Fruit fly (Drosophila melanogaster) whole organism, embryonic: ENCODE measurements around the gene kay.

Source experiments
- CG12155 ChIP-seq: fragments of 200-800 bp; sonication (Bioruptor generic); optimal IDR thresholded peaks from 3 replicates; lab custom pipeline; 2016; ENCODE audit warnings: missing biosample characterization, missing genetic modification characterization
- CG13296 ChIP-seq: fragments of 200-800 bp; sonication (Bioruptor generic); optimal IDR thresholded peaks from 3 replicates; lab custom pipeline; 2018; ENCODE audit warnings: missing biosample characterization, mild to moderate bottlenecking, missing genetic modification characterization
- CG13894 ChIP-seq: fragments of 200-800 bp; sonication (Bioruptor generic); optimal IDR thresholded peaks from 3 replicates; lab custom pipeline; 2018; ENCODE audit warnings: missing biosample characterization, mild to moderate bottlenecking, missing genetic modification characterization, moderate library complexity
- CG14667 ChIP-seq: fragments of 200-800 bp; sonication (Bioruptor generic); IDR thresholded peaks from 2 replicates; pipeline ENCODE4 v1.3.6; 2022; ENCODE audit warnings: missing biosample characterization, missing genetic modification characterization
- CG15696 ChIP-seq: fragments of 200-800 bp; sonication (Bioruptor generic); optimal IDR thresholded peaks from 2 replicates; lab custom pipeline; 2019; ENCODE audit warnings: missing biosample characterization, mild to moderate bottlenecking, missing genetic modification characterization, moderate library complexity
- CG3407 ChIP-seq: fragments of 200-800 bp; sonication (Bioruptor generic); optimal IDR thresholded peaks from 2 replicates; lab custom pipeline; 2018; ENCODE audit warnings: missing biosample characterization, mild to moderate bottlenecking, missing genetic modification characterization
- CG34376 ChIP-seq: fragments of 200-800 bp; sonication (Bioruptor generic); optimal IDR thresholded peaks from 2 replicates; lab custom pipeline; 2018; ENCODE audit warnings: missing biosample characterization, mild to moderate bottlenecking, missing genetic modification characterization
- CG34422 ChIP-seq: fragments of 200-800 bp; sonication (Bioruptor generic); IDR thresholded peaks from 3 replicates; pipeline ENCODE4 v1.3.6; 2022; ENCODE audit warnings: missing biosample characterization, missing genetic modification characterization
- CG5180 ChIP-seq: fragments of 200-800 bp; sonication (Bioruptor generic); optimal IDR thresholded peaks from 3 replicates; lab custom pipeline; 2017; ENCODE audit warnings: missing biosample characterization, missing genetic modification characterization, mild to moderate bottlenecking, moderate library complexity, missing genetic modification reagents
- CG6175 ChIP-seq: fragments of 200-800 bp; sonication (Bioruptor generic); IDR thresholded peaks from 3 replicates; pipeline ENCODE4 v1.3.6; 2022; ENCODE audit warnings: missing biosample characterization, missing genetic modification characterization
- CG6791 ChIP-seq: fragments of 200-800 bp; sonication (Bioruptor generic); IDR thresholded peaks from 3 replicates; pipeline ENCODE4 v1.3.6; 2022; ENCODE audit warnings: missing biosample characterization, missing genetic modification characterization; ENCODE audit not compliant: partially characterized antibody
- CG7839 ChIP-seq: fragments of 200-800 bp; sonication (Bioruptor generic); optimal IDR thresholded peaks from 3 replicates; lab custom pipeline; 2018; ENCODE audit warnings: missing biosample characterization, mild to moderate bottlenecking, missing genetic modification characterization, moderate library complexity
- CG9437 ChIP-seq: fragments of 200-800 bp; sonication (Bioruptor generic); optimal IDR thresholded peaks from 2 replicates; lab custom pipeline; 2018; ENCODE audit warnings: missing biosample characterization, mild to moderate bottlenecking, missing genetic modification characterization
- Camta ChIP-seq: fragments of 200-800 bp; sonication (Bioruptor generic); optimal IDR thresholded peaks from 2 replicates; lab custom pipeline; 2016; ENCODE audit warnings: missing biosample characterization, missing genetic modification characterization
- Dp ChIP-seq: fragments of 200-800 bp; sonication (Bioruptor generic); optimal IDR thresholded peaks from 2 replicates; lab custom pipeline; 2018; ENCODE audit warnings: missing biosample characterization, mild to moderate bottlenecking, missing genetic modification characterization, moderate library complexity
- Dref ChIP-seq: fragments of 200-800 bp; sonication (Bioruptor generic); IDR thresholded peaks from 2 replicates; pipeline ENCODE4 v1.3.6; 2022; ENCODE audit warnings: missing biosample characterization, missing genetic modification characterization
- NC2α ChIP-seq: fragments of 200-800 bp; sonication (Bioruptor generic); optimal IDR thresholded peaks from 2 replicates; lab custom pipeline; 2016; ENCODE audit warnings: missing biosample characterization, missing genetic modification characterization
- Opbp ChIP-seq: fragments of 200-800 bp; sonication (Bioruptor generic); IDR thresholded peaks from 3 replicates; pipeline ENCODE4 v1.3.6; 2022; ENCODE audit warnings: missing biosample characterization, missing genetic modification characterization; ENCODE audit not compliant: partially characterized antibody
- Side ChIP-seq: fragments of 200-800 bp; sonication (Bioruptor generic); optimal IDR thresholded peaks from 2 replicates; lab custom pipeline; 2016; ENCODE audit warnings: missing biosample characterization, missing genetic modification characterization
- ato ChIP-seq: fragments of 200-800 bp; sonication (Bioruptor generic); IDR thresholded peaks from 2 replicates; pipeline ENCODE4 v1.3.6; 2022; ENCODE audit warnings: missing biosample characterization, missing genetic modification characterization; ENCODE audit not compliant: partially characterized antibody
- cg ChIP-seq: fragments of 200-800 bp; sonication (Bioruptor generic); optimal IDR thresholded peaks from 3 replicates; lab custom pipeline; 2019; ENCODE audit warnings: missing biosample characterization, mild to moderate bottlenecking, missing genetic modification characterization, moderate library complexity
- crp ChIP-seq, 2 experiments: fragments of 200-800 bp; sonication (Bioruptor generic); optimal IDR thresholded peaks; 2 replicates in 1 of 2; 3 replicates in 1 of 2; lab custom pipeline; 2017; ENCODE audit warnings: missing biosample characterization in 2 of 2, missing genetic modification characterization in 2 of 2, mild to moderate bottlenecking in 1 of 2, moderate library complexity in 1 of 2
- da ChIP-seq: fragments of 200-800 bp; sonication (Bioruptor generic); optimal IDR thresholded peaks from 2 replicates; lab custom pipeline; 2016; ENCODE audit warnings: missing biosample characterization, missing genetic modification characterization
- dan ChIP-seq: fragments of 200-800 bp; sonication (Bioruptor generic); IDR thresholded peaks from 2 replicates; pipeline ENCODE4 v1.3.6; 2022; ENCODE audit warnings: missing biosample characterization, missing genetic modification characterization
- dimm ChIP-seq: fragments of 200-800 bp; sonication (Bioruptor generic); IDR thresholded peaks from 2 replicates; pipeline ENCODE4 v1.3.6; 2022; ENCODE audit warnings: missing biosample characterization, missing genetic modification characterization
- dpn ChIP-seq, 2 experiments: fragments of 200-800 bp; sonication (Bioruptor generic); optimal IDR thresholded peaks; 3 replicates each; lab custom pipeline; 2016; ENCODE audit warnings: missing biosample characterization in 2 of 2, missing genetic modification characterization in 2 of 2
- esg ChIP-seq: fragments of 200-800 bp; sonication (Bioruptor generic); conservative IDR thresholded peaks from 2 replicates; pipeline ENCODE4 v1.3.6; 2022; ENCODE audit warnings: missing biosample characterization, missing genetic modification characterization
- fd64A ChIP-seq: fragments of 200-800 bp; sonication (Bioruptor generic); optimal IDR thresholded peaks from 3 replicates; lab custom pipeline; 2018; ENCODE audit warnings: missing biosample characterization, mild to moderate bottlenecking, missing genetic modification characterization
- gce ChIP-seq: fragments of 200-800 bp; sonication (Bioruptor generic); IDR thresholded peaks from 3 replicates; pipeline ENCODE4 v1.3.6; 2022; ENCODE audit warnings: missing biosample characterization, missing genetic modification characterization
- grau ChIP-seq: fragments of 200-800 bp; optimal IDR thresholded peaks from 3 replicates; lab custom pipeline; 2019; ENCODE audit warnings: missing biosample characterization, mild to moderate bottlenecking, missing genetic modification characterization, moderate library complexity
- kah ChIP-seq: fragments of 200-800 bp; sonication (Bioruptor generic); optimal IDR thresholded peaks from 2 replicates; lab custom pipeline; 2018; ENCODE audit warnings: missing biosample characterization, mild to moderate bottlenecking, missing genetic modification characterization
- klu ChIP-seq: fragments of 200-800 bp; sonication (Bioruptor generic); IDR thresholded peaks from 2 replicates; pipeline ENCODE4 v1.3.6; 2022; ENCODE audit warnings: missing biosample characterization, missing genetic modification characterization
- kni ChIP-seq: fragments of 200-800 bp; sonication (Bioruptor generic); optimal IDR thresholded peaks from 3 replicates; lab custom pipeline; 2017; ENCODE audit warnings: mild to moderate bottlenecking, missing biosample characterization, missing genetic modification reagents, missing genetic modification characterization
- lbe ChIP-seq: fragments of 200-800 bp; sonication (Bioruptor generic); optimal IDR thresholded peaks from 2 replicates; lab custom pipeline; 2016; ENCODE audit warnings: missing biosample characterization, mild to moderate bottlenecking, missing genetic modification characterization
- nom ChIP-seq: fragments of 200-800 bp; sonication (Bioruptor generic); optimal IDR thresholded peaks from 2 replicates; lab custom pipeline; 2017; ENCODE audit warnings: missing biosample characterization, missing genetic modification characterization, mild to moderate bottlenecking, moderate library complexity, missing genetic modification reagents
- oc ChIP-seq: fragments of 200-800 bp; sonication (Bioruptor generic); optimal IDR thresholded peaks from 2 replicates; lab custom pipeline; 2018; ENCODE audit warnings: missing biosample characterization, mild to moderate bottlenecking, missing genetic modification characterization, moderate library complexity
- pan ChIP-seq, 4 experiments: fragments of >200 bp in 3 of 4; fragments of 200-800 bp in 1 of 4; sonication (Bioruptor generic) in 1 of 4; optimal IDR thresholded peaks in 3 of 4; IDR thresholded peaks in 1 of 4; 2 replicates each; pipeline versions ENCODE4 v1.3.6 to Lab custom; 2017 to 2022; ENCODE audit warnings: missing biosample characterization in 2 of 4, missing genetic modification characterization in 2 of 4, mixed read lengths in 1 of 4
- pb ChIP-seq: fragments of 200-800 bp; sonication (Bioruptor generic); optimal IDR thresholded peaks from 3 replicates; lab custom pipeline; 2016; ENCODE audit warnings: missing biosample characterization, missing genetic modification characterization
- pfk ChIP-seq: fragments of 200-800 bp; sonication (Bioruptor generic); optimal IDR thresholded peaks from 2 replicates; lab custom pipeline; 2018; ENCODE audit warnings: missing biosample characterization, mild to moderate bottlenecking, missing genetic modification characterization, moderate library complexity
- pho ChIP-seq: fragments of 200-800 bp; sonication (Bioruptor generic); optimal IDR thresholded peaks from 2 replicates; lab custom pipeline; 2016; ENCODE audit warnings: missing biosample characterization, missing genetic modification characterization
- pnt ChIP-seq: fragments of 200-800 bp; sonication (Bioruptor generic); optimal IDR thresholded peaks from 3 replicates; lab custom pipeline; 2016; ENCODE audit warnings: missing biosample characterization, missing genetic modification characterization
- ranshi ChIP-seq: fragments of 200-800 bp; sonication (Bioruptor generic); IDR thresholded peaks from 2 replicates; pipeline ENCODE4 v1.3.6; 2022; ENCODE audit warnings: missing biosample characterization, missing genetic modification characterization
- row ChIP-seq: fragments of 200-800 bp; sonication (Bioruptor generic); IDR thresholded peaks from 3 replicates; pipeline ENCODE4 v1.3.6; 2022; ENCODE audit warnings: missing biosample characterization, missing genetic modification characterization
- shn ChIP-seq: fragments of 200-800 bp; sonication (Bioruptor generic); optimal IDR thresholded peaks from 3 replicates; lab custom pipeline; 2016; ENCODE audit warnings: missing biosample characterization, missing genetic modification characterization
- sim ChIP-seq: fragments of 200-800 bp; sonication (Bioruptor generic); IDR thresholded peaks from 2 replicates; pipeline ENCODE4 v1.3.6; 2022; ENCODE audit warnings: missing biosample characterization, missing genetic modification characterization
- slbo ChIP-seq: fragments of 200-800 bp; sonication (Bioruptor generic); IDR thresholded peaks from 2 replicates; pipeline ENCODE4 v1.3.6; 2022; ENCODE audit warnings: missing biosample characterization, missing genetic modification characterization
- sna ChIP-seq: fragments of 200-800 bp; sonication (Bioruptor generic); IDR thresholded peaks from 2 replicates; pipeline ENCODE4 v1.3.6; 2022; ENCODE audit warnings: missing biosample characterization, missing genetic modification characterization; ENCODE audit not compliant: partially characterized antibody
- unc-4 ChIP-seq: fragments of 200-800 bp; sonication (Bioruptor generic); IDR thresholded peaks from 2 replicates; pipeline ENCODE4 v1.3.6; 2022; ENCODE audit warnings: missing biosample characterization, missing genetic modification characterization; ENCODE audit not compliant: partially characterized antibody
- vvl ChIP-seq: fragments of 200-800 bp; sonication (Bioruptor generic); IDR thresholded peaks from 2 replicates; pipeline ENCODE4 v1.3.6; 2022; ENCODE audit warnings: missing biosample characterization, missing genetic modification characterization

Gene kay

dm6 chr3R:29841293-29841791, 75.5 kb downstream of the kay start, which contains the start of gene Cad99C (continued):
- peak; percentile 50 for TF ChIP-seq nom
- peak; percentile 38; the same call in 1 of the 2 replicates for TF ChIP-seq esg (GFP tag; lab: Robert Waterston, UW)
- no peak for TF ChIP-seq pho
- peak; percentile 66 for TF ChIP-seq CG5180
- TF ChIP-seq gce (GFP tag; lab: Robert Waterston, UW) = 0 out of 3 replicates have a peak, but pooled peaks have one; percentile 14
- peak; percentile 57; the same call in 2 of the 3 replicates for TF ChIP-seq Opbp (GFP tag; lab: Robert Waterston, UW)
- no peak for TF ChIP-seq sim
- peak in 1 of 2 experiments; percentile 59 for TF ChIP-seq crp (GFP tag; optimal IDR thresholded peaks at IDR 0.05; lab: Kevin White, UChicago)
- TF ChIP-seq grau (tag; lab: Kevin White, UChicago) = no peak
- TF ChIP-seq CG12155 = peak; percentile 24
- 0 out of 2 replicates have a peak, but pooled peaks have one; percentile 43 for TF ChIP-seq sna (GFP tag; lab: Robert Waterston, UW)
- peak; percentile 18 for TF ChIP-seq lbe (GFP tag; lab: Kevin White, UChicago)
- peak; percentile 22; the same call in 1 of the 3 replicates for TF ChIP-seq CG6791 (GFP tag; lab: Robert Waterston, UW)
- peak; percentile 38 for TF ChIP-seq pb (GFP tag; lab: Kevin White, UChicago)
- TF ChIP-seq CG14667 = no peak
- TF ChIP-seq CG13894 (tag; lab: Kevin White, UChicago) = peak; percentile 69
- no peak for TF ChIP-seq dpn (GFP tag; optimal IDR thresholded peaks at IDR 0.05; lab: Kevin White, UChicago)
- TF ChIP-seq row (GFP tag; lab: Robert Waterston, UW) = 0 out of 3 replicates have a peak, but pooled peaks have one; percentile 8
- TF ChIP-seq oc (tag; lab: Kevin White, UChicago) = peak; percentile 14
- TF ChIP-seq CG6175 (GFP tag; lab: Robert Waterston, UW) = peak; percentile 86
- peak; percentile 96 for TF ChIP-seq cg
- TF ChIP-seq pfk (GFP tag; lab: Kevin White, UChicago) = peak; percentile 92
- peak; percentile 1 for TF ChIP-seq pnt (GFP tag; lab: Kevin White, UChicago)
- TF ChIP-seq CG15696 (tag; lab: Kevin White, UChicago) = no peak
- TF ChIP-seq Dp (GFP tag; lab: Kevin White, UChicago) = no peak
- TF ChIP-seq kni = peak; percentile 95
- TF ChIP-seq CG13296 = no peak
- TF ChIP-seq CG34376 = no peak
- peak; percentile 89 for TF ChIP-seq kah (GFP tag; lab: Kevin White, UChicago)
- peak; percentile 66 for TF ChIP-seq vvl (GFP tag; lab: Robert Waterston, UW)
- no peak for TF ChIP-seq Camta (GFP tag; lab: Kevin White, UChicago)
- TF ChIP-seq klu (GFP tag; lab: Robert Waterston, UW) = no peak
- no peak for TF ChIP-seq Dref
- TF ChIP-seq unc-4 (GFP tag; lab: Robert Waterston, UW) = peak; percentile 35; the same call in 1 of the 2 replicates
- TF ChIP-seq shn = no peak
- TF ChIP-seq dan (GFP tag; lab: Robert Waterston, UW) = no peak
- peak; percentile 5 for TF ChIP-seq CG7839 (tag; lab: Kevin White, UChicago)
- TF ChIP-seq NC2α (GFP tag; lab: Kevin White, UChicago) = peak; percentile 11
- TF ChIP-seq CG9437 (GFP tag; lab: Kevin White, UChicago) = no peak
- TF ChIP-seq ranshi (GFP tag; lab: Robert Waterston, UW) = no peak
- peak; percentile 16; the same call in 1 of the 2 replicates for TF ChIP-seq slbo (GFP tag; lab: Robert Waterston, UW)
- peak; percentile 1 for TF ChIP-seq Side (GFP tag; lab: Kevin White, UChicago)
- TF ChIP-seq da = no peak
- TF ChIP-seq dimm (GFP tag; lab: Robert Waterston, UW) = no peak
- TF ChIP-seq ato (GFP tag; lab: Robert Waterston, UW) = no peak
- TF ChIP-seq CG3407 (GFP tag; lab: Kevin White, UChicago) = no peak
- no peak for TF ChIP-seq fd64A (GFP tag; lab: Kevin White, UChicago)
- 0 out of 3 replicates have a peak, but pooled peaks have one; percentile 38 for TF ChIP-seq CG34422
- no peak for TF ChIP-seq pan (optimal IDR thresholded peaks at IDR 0.05; lab: Kevin White, UChicago)
- peak in 1 of 2 experiments; percentile 32 for TF ChIP-seq pan (GFP tag; optimal IDR thresholded peaks at IDR 0.05 in 1 of 2, IDR thresholded peaks at IDR 0.05 in 1 of 2)
